Fruit fly (Drosophila melanogaster): ENCODE data around the gene Aven.

Gene Aven

dm6 chrX:12666471-12666884, 37.0 kb upstream of the Aven start (continued):
- TF ChIP-seq ems (GFP tag; optimal IDR thresholded peaks at IDR 0.05) = peak; percentile 86
- TF ChIP-seq Stat92E (GFP tag; optimal IDR thresholded peaks at IDR 0.05) = peak in 1 of 3 experiments; percentile 91
- no peak for TF ChIP-seq Hr39 (optimal IDR thresholded peaks at IDR 0.05)
- TF ChIP-seq Blimp-1 (GFP tag; optimal IDR thresholded peaks at IDR 0.05) = peak; percentile 97
- TF ChIP-seq p53 (GFP tag; optimal IDR thresholded peaks at IDR 0.05) = peak; percentile 11
- peak; percentile 95 for TF ChIP-seq oc (tag; optimal IDR thresholded peaks at IDR 0.05)
- peak; percentile 79 for TF ChIP-seq gro (GFP tag; optimal IDR thresholded peaks at IDR 0.05)
- peak; percentile 97 for TF ChIP-seq CG8388 (GFP tag; optimal IDR thresholded peaks at IDR 0.05)
- peak; percentile 88 for TF ChIP-seq Nf-YB (GFP tag; optimal IDR thresholded peaks at IDR 0.05)
- peak; percentile 96 for TF ChIP-seq gce (GFP tag; IDR thresholded peaks at IDR 0.05)
- peak; percentile 78 for TF ChIP-seq NC2β (GFP tag; optimal IDR thresholded peaks at IDR 0.05)
- peak; percentile 93 for TF ChIP-seq H2.0 (GFP tag; IDR thresholded peaks at IDR 0.05)
- TF ChIP-seq CG11696 (GFP tag; IDR thresholded peaks at IDR 0.05) = peak; percentile 89
- peak; percentile 96 for TF ChIP-seq ttk (GFP tag; IDR thresholded peaks at IDR 0.05)
- peak; percentile 97 for TF ChIP-seq CG34422 (GFP tag; IDR thresholded peaks at IDR 0.05)
- peak; percentile 87; the same call in 2 of the 3 replicates for TF ChIP-seq CG2199 (GFP tag; IDR thresholded peaks at IDR 0.05)
- peak; percentile 21 for TF ChIP-seq CG9797 (GFP tag; optimal IDR thresholded peaks at IDR 0.05)
- TF ChIP-seq CG3065 (GFP tag; optimal IDR thresholded peaks at IDR 0.05) = peak; percentile 92
- peak; percentile 79; the same call in 1 of the 2 replicates for TF ChIP-seq dan (GFP tag; IDR thresholded peaks at IDR 0.05)
- TF ChIP-seq YL-1 (GFP tag; optimal IDR thresholded peaks at IDR 0.05) = peak; percentile 73
- TF ChIP-seq Fer1 (GFP tag; optimal IDR thresholded peaks at IDR 0.05) = peak; percentile 95
- peak; percentile 15 for TF ChIP-seq CG14965 (GFP tag; optimal IDR thresholded peaks at IDR 0.05; ENCODE audit: borderline replicate concordance)
- no peak for TF ChIP-seq knrl (GFP tag; IDR thresholded peaks at IDR 0.05; ENCODE audit: partially characterized antibody)
- peak; percentile 64 for TF ChIP-seq CG18011 (GFP tag; optimal IDR thresholded peaks at IDR 0.05)
- peak; percentile 78; the same call in 2 of the 3 replicates for TF ChIP-seq jigr1 (GFP tag; IDR thresholded peaks at IDR 0.05)
- TF ChIP-seq D19A (tag; optimal IDR thresholded peaks at IDR 0.05) = peak; percentile 97
- TF ChIP-seq HmgZ (tag; optimal IDR thresholded peaks at IDR 0.05) = peak; percentile 92
- TF ChIP-seq stc (GFP tag; IDR thresholded peaks at IDR 0.05) = peak; percentile 94
- no peak for TF ChIP-seq prd (optimal IDR thresholded peaks at IDR 0.05)
- peak; percentile 97 for TF ChIP-seq prd (GFP tag; IDR thresholded peaks at IDR 0.05)
- peak; percentile 96 for TF ChIP-seq CG9932 (GFP tag; IDR thresholded peaks at IDR 0.05)
- no peak for TF ChIP-seq Scr (GFP tag; IDR thresholded peaks at IDR 0.05; ENCODE audit: partially characterized antibody)
- TF ChIP-seq repo (GFP tag; optimal IDR thresholded peaks at IDR 0.05) = peak; percentile 47
- TF ChIP-seq Med (GFP tag) = peak; percentile 94
- peak; percentile 94 for TF ChIP-seq CG6254 (GFP tag; optimal IDR thresholded peaks at IDR 0.05)
- peak; percentile 81 for TF ChIP-seq pum (GFP tag; optimal IDR thresholded peaks at IDR 0.05)
- peak; percentile 60 for TF ChIP-seq wek (GFP tag; optimal IDR thresholded peaks at IDR 0.05)
- peak; percentile 92 for TF ChIP-seq Hand (GFP tag; optimal IDR thresholded peaks at IDR 0.05)
- TF ChIP-seq CG7357 (GFP tag; IDR thresholded peaks at IDR 0.05) = peak; percentile 88
- TF ChIP-seq exex (tag; optimal IDR thresholded peaks at IDR 0.05) = peak; percentile 84
- TF ChIP-seq CG16779 (GFP tag; IDR thresholded peaks at IDR 0.05) = peak; percentile 66; the same call in 1 of the 2 replicates
- peak; percentile 51 for TF ChIP-seq mirr (GFP tag; optimal IDR thresholded peaks at IDR 0.05)
- TF ChIP-seq CG2129 (GFP tag; IDR thresholded peaks at IDR 0.05; ENCODE audit: partially characterized antibody) = no peak
- peak; percentile 96 for TF ChIP-seq CG13894 (tag; optimal IDR thresholded peaks at IDR 0.05)
- peak; percentile 94 for TF ChIP-seq chm (GFP tag; IDR thresholded peaks at IDR 0.05)
- peak; percentile 83 for TF ChIP-seq CG8281 (tag; optimal IDR thresholded peaks at IDR 0.05)
- TF ChIP-seq CG4854 (GFP tag; optimal IDR thresholded peaks at IDR 0.05) = peak; percentile 81
- TF ChIP-seq kay (GFP tag; optimal IDR thresholded peaks at IDR 0.05) = peak; percentile 84
- peak; percentile 94 for TF ChIP-seq CG12299 (tag; optimal IDR thresholded peaks at IDR 0.05)
- peak; percentile 92 for TF ChIP-seq Aef1 (GFP tag; IDR thresholded peaks at IDR 0.05)
- peak; percentile 84 for TF ChIP-seq CG6683 (GFP tag; optimal IDR thresholded peaks at IDR 0.05)
